Fruit fly (Drosophila melanogaster) whole organism, wandering third instar larva: ENCODE data around the gene CG42833.

Source experiments
- Dfd ChIP-seq: fragments of >200 bp; optimal IDR thresholded peaks from 2 replicates; lab custom pipeline; 2017; ENCODE audit warnings: missing biosample characterization, missing genetic modification characterization
- Dif ChIP-seq: fragments of 200-275, 200-300 bp; sonication (Bioruptor generic); optimal IDR thresholded peaks from 2 replicates; lab custom pipeline; 2018; ENCODE audit warnings: missing biosample characterization, missing genetic modification characterization; ENCODE audit not compliant: partially characterized antibody
- OdsH ChIP-seq: fragments of 200-800 bp; sonication (Bioruptor generic); optimal IDR thresholded peaks from 2 replicates; lab custom pipeline; 2016; ENCODE audit warnings: missing biosample characterization, mild to moderate bottlenecking, missing genetic modification characterization
- Sp1 ChIP-seq: fragments of 200-800 bp; sonication (Bioruptor generic); optimal IDR thresholded peaks from 3 replicates; lab custom pipeline; 2019; ENCODE audit warnings: missing biosample characterization, mild to moderate bottlenecking, missing genetic modification characterization, moderate library complexity
- dmrt93B ChIP-seq: fragments of 200-800 bp; sonication (Bioruptor generic); optimal IDR thresholded peaks from 2 replicates; lab custom pipeline; 2018; ENCODE audit warnings: missing biosample characterization, mild to moderate bottlenecking, missing genetic modification characterization
- fru ChIP-seq: fragments of 200-800 bp; sonication (Bioruptor generic); optimal IDR thresholded peaks from 3 replicates; lab custom pipeline; 2016; ENCODE audit warnings: missing biosample characterization, mild to moderate bottlenecking, missing genetic modification characterization
- psq ChIP-seq: fragments of 200-800 bp; sonication (Bioruptor generic); optimal IDR thresholded peaks from 3 replicates; lab custom pipeline; 2017; ENCODE audit warnings: missing biosample characterization, mild to moderate bottlenecking, missing genetic modification characterization, moderate library complexity
- usp ChIP-seq: fragments of >200 bp; optimal IDR thresholded peaks from 2 replicates; lab custom pipeline; 2017; ENCODE audit warnings: missing biosample characterization, missing genetic modification characterization
- woc ChIP-seq: sonication (Bioruptor generic); optimal IDR thresholded peaks from 2 replicates; lab custom pipeline; 2016; ENCODE audit warnings: missing biosample characterization, mild to moderate bottlenecking, missing genetic modification characterization

DNA sequence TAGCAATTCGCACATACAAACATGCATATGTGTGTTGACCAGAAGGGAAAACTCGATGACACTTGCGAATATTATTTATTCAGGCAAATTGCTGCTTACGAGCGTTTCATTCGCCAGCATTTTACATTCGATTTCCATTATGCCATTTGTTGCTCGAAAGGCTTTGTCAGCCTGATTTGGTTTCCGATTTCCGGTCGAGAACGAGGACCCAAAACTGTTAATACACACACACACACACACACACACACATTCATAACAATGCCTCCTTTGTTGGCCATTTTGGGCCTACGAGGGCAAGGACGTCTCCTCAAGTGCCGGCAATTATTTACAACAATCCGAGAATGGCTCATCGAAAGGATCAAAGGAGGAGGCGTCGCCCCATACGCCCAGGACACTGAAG lies 22.2 kb upstream of the CG42833 start:
- TF ChIP-seq OdsH (no peak), psq (no peak), dmrt93B (GFP tag; lab: Kevin White, UChicago) (no peak), usp (GFP tag; lab: Kevin White, UChicago) (no peak), woc (GFP tag; lab: Kevin White, UChicago) (no peak), Dfd (GFP tag; lab: Kevin White, UChicago) (peak; percentile 86), fru (GFP tag; lab: Kevin White, UChicago) (no peak), Sp1 (GFP tag; lab: Kevin White, UChicago) (no peak), Dif (no peak)
